Worm (Caenorhabditis elegans) whole organism, L4 larva: Measurements from ENCODE around the gene Y38C1BA.1.

Experiments
- F44E2.7 ChIP-seq: fragments of 200-800 bp; sonication (Bioruptor generic); IDR thresholded peaks from 2 replicates; pipeline ENCODE4 v2.1.2; 2022; ENCODE audit warnings: missing genetic modification characterization, missing compliant biosample characterization
- aha-1 ChIP-seq: fragments of 150-350 bp; peaks from one replicate; lab custom pipeline; 2014; ENCODE audit warnings: missing biosample characterization, missing genetic modification characterization
- aly-2 ChIP-seq: sonication (generic microtip); optimal IDR thresholded peaks from 2 replicates; lab custom pipeline; 2018; ENCODE audit warnings: missing biosample characterization, missing genetic modification characterization
- arid-1 ChIP-seq: fragments of 200-800 bp; sonication (Bioruptor generic); conservative IDR thresholded peaks from 2 replicates; pipeline ENCODE4 v1.3.6; 2022; ENCODE audit warnings: missing genetic modification reagents, missing genetic modification characterization, missing compliant biosample characterization
- attf-4 ChIP-seq: sonication (generic microtip); optimal IDR thresholded peaks from 3 replicates; lab custom pipeline; 2017; ENCODE audit warnings: missing biosample characterization, missing genetic modification characterization
- ceh-28 ChIP-seq: fragments of 150-350 bp; optimal IDR thresholded peaks from 2 replicates; lab custom pipeline; 2014; ENCODE audit warnings: missing biosample characterization, missing genetic modification reagents, missing genetic modification characterization
- ceh-82 ChIP-seq: sonication (generic microtip); optimal IDR thresholded peaks from 2 replicates; lab custom pipeline; 2017; ENCODE audit warnings: missing biosample characterization, missing genetic modification characterization
- ces-1 ChIP-seq: fragments of 150-350 bp; sonication (generic microtip); optimal IDR thresholded peaks from 4 replicates; lab custom pipeline; 2014; ENCODE audit warnings: missing biosample characterization, missing genetic modification reagents, missing genetic modification characterization
- daf-19 ChIP-seq: fragments of 200-800 bp; sonication (Bioruptor generic); conservative IDR thresholded peaks from 2 replicates; pipeline ENCODE4 v1.3.6; 2022; ENCODE audit warnings: missing genetic modification characterization, missing compliant biosample characterization
- dmd-6 ChIP-seq: fragments of 200-800 bp; sonication (Bioruptor generic); IDR thresholded peaks from 2 replicates; pipeline ENCODE4 v1.3.6; 2022; ENCODE audit warnings: missing genetic modification reagents, missing genetic modification characterization, missing compliant biosample characterization
- dpl-1 ChIP-seq: fragments of 150-350 bp; optimal IDR thresholded peaks from 2 replicates; lab custom pipeline; 2014; ENCODE audit warnings: missing biosample characterization, missing genetic modification reagents, missing genetic modification characterization
- duxl-1 ChIP-seq: sonication (generic microtip); optimal IDR thresholded peaks from 2 replicates; lab custom pipeline; 2016; ENCODE audit warnings: mild to moderate bottlenecking, missing genetic modification characterization, moderate library complexity, missing compliant biosample characterization; ENCODE audit not compliant: poor library complexity
- dve-1 ChIP-seq: sonication (generic microtip); optimal IDR thresholded peaks from 2 replicates; lab custom pipeline; 2017; ENCODE audit warnings: antibody characterized with exemption, mild to moderate bottlenecking, missing genetic modification characterization, missing compliant biosample characterization; ENCODE audit not compliant: insufficient read depth
- egl-43 ChIP-seq: fragments of 200-800 bp; sonication (Bioruptor generic); IDR thresholded peaks from 2 replicates; pipeline ENCODE4 v1.3.6; 2022; ENCODE audit warnings: missing genetic modification reagents, missing genetic modification characterization, missing compliant biosample characterization
- fkh-10 ChIP-seq: fragments of 150-350 bp; optimal IDR thresholded peaks from 2 replicates; lab custom pipeline; 2014; ENCODE audit warnings: missing biosample characterization, missing genetic modification reagents, missing genetic modification characterization
- gei-8 ChIP-seq: fragments of 200-800 bp; sonication (Bioruptor generic); optimal IDR thresholded peaks from 2 replicates; lab custom pipeline; 2018; ENCODE audit warnings: mild to moderate bottlenecking, missing genetic modification characterization, missing compliant biosample characterization
- hif-1 ChIP-seq, 2 experiments: sonication (generic microtip); optimal IDR thresholded peaks; 2 replicates each; lab custom pipeline; 2016 to 2017; ENCODE audit warnings: missing compliant biosample characterization in 2 of 2, missing genetic modification characterization in 2 of 2, missing genetic modification reagents in 2 of 2, missing genotype in 2 of 2, mild to moderate bottlenecking in 1 of 2
- hlh-11 ChIP-seq: fragments of 200-800 bp; sonication (Bioruptor generic); optimal IDR thresholded peaks from 2 replicates; lab custom pipeline; 2018; ENCODE audit warnings: mild to moderate bottlenecking, missing genetic modification characterization, missing compliant biosample characterization
- hlh-30 ChIP-seq: sonication (generic microtip); optimal IDR thresholded peaks from 2 replicates; lab custom pipeline; 2017; ENCODE audit warnings: antibody characterized with exemption, mild to moderate bottlenecking, missing genetic modification characterization, missing compliant biosample characterization; ENCODE audit not compliant: insufficient read depth
- lin-1 ChIP-seq: fragments of 200-800 bp; sonication (Bioruptor generic); IDR thresholded peaks from 2 replicates; pipeline ENCODE4 v1.3.6; 2022; ENCODE audit warnings: missing genetic modification reagents, missing genetic modification characterization, missing compliant biosample characterization
- lin-13 ChIP-seq: fragments of 150-350 bp; optimal IDR thresholded peaks from 2 replicates; lab custom pipeline; 2014; ENCODE audit warnings: missing biosample characterization, missing genetic modification reagents, missing genetic modification characterization
- lin-38 ChIP-seq: fragments of 200-800 bp; sonication (Bioruptor generic); IDR thresholded peaks from 2 replicates; pipeline ENCODE4 v1.3.6; 2022; ENCODE audit warnings: missing genetic modification reagents, missing genetic modification characterization, missing compliant biosample characterization
- mdt-29 ChIP-seq: fragments of 200-800 bp; sonication (Bioruptor generic); IDR thresholded peaks from 2 replicates; pipeline ENCODE4 v1.3.6; 2022; ENCODE audit warnings: missing genetic modification reagents, missing genetic modification characterization, missing compliant biosample characterization
- mes-2 ChIP-seq: sonication (generic microtip); optimal IDR thresholded peaks from 2 replicates; lab custom pipeline; 2016; ENCODE audit warnings: missing genotype, mild to moderate bottlenecking, missing genetic modification characterization, missing compliant biosample characterization; ENCODE audit not compliant: poor library complexity, severe bottlenecking
- nhr-10 ChIP-seq: fragments of 150-350 bp; optimal IDR thresholded peaks from 2 replicates; lab custom pipeline; 2014; ENCODE audit warnings: missing biosample characterization, missing genetic modification characterization
- nhr-11 ChIP-seq: fragments of 150-350 bp; optimal IDR thresholded peaks from 2 replicates; lab custom pipeline; 2014; ENCODE audit warnings: missing biosample characterization, missing genetic modification characterization
- nhr-111 ChIP-seq: fragments of 200-800 bp; sonication (Bioruptor generic); optimal IDR thresholded peaks from 2 replicates; lab custom pipeline; 2018; ENCODE audit warnings: mild to moderate bottlenecking, missing genetic modification characterization, missing compliant biosample characterization
- nhr-237 ChIP-seq: sonication (generic microtip); optimal IDR thresholded peaks from 2 replicates; lab custom pipeline; 2017; ENCODE audit warnings: missing biosample characterization, missing genetic modification characterization
- nhr-28 ChIP-seq: fragments of 150-350 bp; optimal IDR thresholded peaks from 2 replicates; lab custom pipeline; 2014; ENCODE audit warnings: missing biosample characterization, missing genetic modification characterization
- nhr-41 ChIP-seq: fragments of 200-800 bp; sonication (Bioruptor generic); IDR thresholded peaks from 2 replicates; pipeline ENCODE4 v1.3.6; 2022; ENCODE audit warnings: missing genetic modification reagents, missing genetic modification characterization, missing compliant biosample characterization
- nhr-42 ChIP-seq: fragments of 200-800 bp; sonication (Bioruptor generic); IDR thresholded peaks from 2 replicates; pipeline ENCODE4 v1.3.6; 2022; ENCODE audit warnings: missing genetic modification characterization, missing compliant biosample characterization
- php-3 ChIP-seq: fragments of 200-800 bp; sonication (Bioruptor generic); IDR thresholded peaks from 2 replicates; pipeline ENCODE4 v1.3.6; 2022; ENCODE audit warnings: missing genetic modification reagents, missing genetic modification characterization, missing compliant biosample characterization
- saeg-2 ChIP-seq: fragments of 200-800 bp; sonication (Bioruptor generic); IDR thresholded peaks from 2 replicates; pipeline ENCODE4 v1.3.6; 2022; ENCODE audit warnings: missing genetic modification reagents, missing genetic modification characterization, missing compliant biosample characterization
- sdz-12 ChIP-seq: fragments of 200-800 bp; sonication (Bioruptor generic); optimal IDR thresholded peaks from 2 replicates; lab custom pipeline; 2018; ENCODE audit warnings: mild to moderate bottlenecking, missing genetic modification characterization, missing compliant biosample characterization
- set-16 ChIP-seq: fragments of 200-800 bp; sonication (Bioruptor generic); IDR thresholded peaks from 2 replicates; pipeline ENCODE4 v1.3.6; 2022; ENCODE audit warnings: missing genetic modification reagents, missing genetic modification characterization, missing compliant biosample characterization
- snpc-4 ChIP-seq: fragments of 150-350 bp; optimal IDR thresholded peaks from 2 replicates; lab custom pipeline; 2014; ENCODE audit warnings: missing biosample characterization, missing genetic modification characterization
- spr-1 ChIP-seq: sonication (generic microtip); optimal IDR thresholded peaks from 2 replicates; lab custom pipeline; 2016; ENCODE audit warnings: mild to moderate bottlenecking, missing genetic modification characterization, missing compliant biosample characterization
- tra-1 ChIP-seq: fragments of 200-800 bp; sonication (Bioruptor generic); IDR thresholded peaks from 2 replicates; pipeline ENCODE4 v1.3.6; 2022; ENCODE audit warnings: missing genetic modification reagents, missing genetic modification characterization, missing compliant biosample characterization
- unc-62 ChIP-seq, 3 experiments: fragments of 150-350 bp in 1 of 3; sonication (generic microtip); optimal IDR thresholded peaks in 2 of 3; peaks in 1 of 3; 1 replicate in 1 of 3; 2 replicates in 2 of 3; lab custom pipeline; 2014 to 2017; ENCODE audit warnings: missing biosample characterization in 3 of 3, missing genetic modification characterization in 3 of 3, missing genetic modification reagents in 3 of 3, missing genotype in 1 of 3
- vab-7 ChIP-seq: fragments of 200-800 bp; sonication (Bioruptor generic); IDR thresholded peaks from 2 replicates; pipeline ENCODE4 v1.3.6; 2022; ENCODE audit warnings: missing genetic modification reagents, missing genetic modification characterization, missing compliant biosample characterization
- zag-1 ChIP-seq: fragments of 150-350 bp; optimal IDR thresholded peaks from 2 replicates; lab custom pipeline; 2014; ENCODE audit warnings: missing biosample characterization, missing genetic modification characterization
- zfp-2 ChIP-seq: sonication (generic microtip); optimal IDR thresholded peaks from 2 replicates; lab custom pipeline; 2016; ENCODE audit warnings: mild to moderate bottlenecking, missing genetic modification characterization, missing compliant biosample characterization
- zfp-3 ChIP-seq: fragments of 200-800 bp; sonication (Bioruptor generic); conservative IDR thresholded peaks from 2 replicates; pipeline ENCODE4 v1.3.6; 2022; ENCODE audit warnings: missing genetic modification reagents, missing genetic modification characterization, missing compliant biosample characterization
- ztf-11 ChIP-seq: fragments of 150-350 bp; optimal IDR thresholded peaks from 2 replicates; lab custom pipeline; 2014; ENCODE audit warnings: missing biosample characterization, missing genetic modification characterization
- ztf-7 ChIP-seq: fragments of 150-350 bp; optimal IDR thresholded peaks from 2 replicates; lab custom pipeline; 2014; ENCODE audit warnings: missing biosample characterization, missing genetic modification characterization

Y38C1BA.1 gene

ce11 chrIV:1803882-1804281 lies at the start of gene Y38C1BA.1:
TSS of gene Y38C1BA.1 (minus strand) at chrIV:1803982.
- TF ChIP-seq ztf-7 (no peak), unc-62 (GFP tag; optimal IDR thresholded peaks at IDR 0.05 in 1 of 2; lab: Kevin White, UChicago) (no peak), unc-62 (tag; optimal IDR thresholded peaks at IDR 0.05; lab: Kevin White, UChicago) (no peak), zfp-3 (GFP tag; lab: Robert Waterston, UW) (no peak)

- TF ChIP-seq lin-1 (GFP tag; lab: Robert Waterston, UW), result no peak
- peak; percentile 87 for TF ChIP-seq set-16 (GFP tag; lab: Robert Waterston, UW)
- TF ChIP-seq ztf-11 (tag; lab: Kevin White, UChicago), result no peak
- TF ChIP-seq hlh-30, result no peak
- no peak for TF ChIP-seq dpl-1 (GFP tag; lab: Kevin White, UChicago)
- no peak for TF ChIP-seq arid-1
- peak; percentile 25 for TF ChIP-seq ceh-28 (tag; lab: Kevin White, UChicago)
- TF ChIP-seq fkh-10 (GFP tag; lab: Kevin White, UChicago), result no peak
- no peak for TF ChIP-seq lin-13 (GFP tag; lab: Kevin White, UChicago)
- TF ChIP-seq nhr-41, result no peak
- no peak for TF ChIP-seq hlh-11 (tag; lab: Kevin White, UChicago)
- TF ChIP-seq ceh-82 (tag; lab: Kevin White, UChicago), result no peak
- no peak for TF ChIP-seq snpc-4 (tag; lab: Kevin White, UChicago)
Observed at ce11 chrIV:1847912-1848311, 44.1 kb upstream of the Y38C1BA.1 start, which contains the start of gene egl-4. TSS of gene egl-4 (plus strand) at chrIV:1848071.

ce11 chrIV:1846451-1846850 lies 42.7 kb upstream of the Y38C1BA.1 start:
- TF ChIP-seq aha-1 (peak; percentile 62), vab-7 (no peak), zfp-2 (tag; lab: Kevin White, UChicago) (no peak), snpc-4 (tag; lab: Kevin White, UChicago) (no peak)

- TF ChIP-seq lin-38 (GFP tag; lab: Robert Waterston, UW), result 0 out of 2 replicates have a peak, but pooled peaks have one; percentile 32
- TF ChIP-seq sdz-12, result no peak
- no peak for TF ChIP-seq nhr-42 (GFP tag; lab: Robert Waterston, UW)
- TF ChIP-seq nhr-10 (tag; lab: Kevin White, UChicago), result no peak
- no peak for TF ChIP-seq ces-1
- no peak for TF ChIP-seq zfp-3 (GFP tag; lab: Robert Waterston, UW)
- TF ChIP-seq php-3 (GFP tag; lab: Robert Waterston, UW), result no peak
- TF ChIP-seq aha-1, result no peak
- TF ChIP-seq ztf-11 (tag; lab: Kevin White, UChicago), result no peak
- peak; percentile 41 for TF ChIP-seq mes-2
- peak; percentile 78 for TF ChIP-seq dmd-6 (GFP tag; lab: Robert Waterston, UW)
- no peak for TF ChIP-seq nhr-237 (tag; lab: Kevin White, UChicago)
- TF ChIP-seq snpc-4 (tag; lab: Kevin White, UChicago), result no peak
- no peak for TF ChIP-seq hif-1 (tag; optimal IDR thresholded peaks at IDR 0.05; lab: Kevin White, UChicago)
- TF ChIP-seq spr-1 (tag; lab: Kevin White, UChicago), result no peak
- TF ChIP-seq duxl-1 (tag; lab: Kevin White, UChicago), result no peak
- peak in 1 of 2 experiments; percentile 92 for TF ChIP-seq unc-62 (GFP tag; optimal IDR thresholded peaks at IDR 0.05 in 1 of 2; lab: Kevin White, UChicago)
- no peak for TF ChIP-seq unc-62 (tag; optimal IDR thresholded peaks at IDR 0.05; lab: Kevin White, UChicago)
- TF ChIP-seq nhr-28, result peak; percentile 86
- no peak for TF ChIP-seq daf-19 (GFP tag; lab: Robert Waterston, UW)
- no peak for TF ChIP-seq zag-1 (tag; lab: Kevin White, UChicago)
- no peak for TF ChIP-seq saeg-2 (GFP tag; lab: Robert Waterston, UW)
- no peak for TF ChIP-seq egl-43
- no peak for TF ChIP-seq nhr-111
- peak; percentile 53 for TF ChIP-seq dve-1
- no peak for TF ChIP-seq vab-7
- TF ChIP-seq tra-1 (GFP tag; lab: Robert Waterston, UW), result 0 out of 2 replicates have a peak, but pooled peaks have one; percentile 19
- TF ChIP-seq aly-2 (tag; lab: Kevin White, UChicago), result no peak
- no peak for TF ChIP-seq attf-4 (tag; lab: Kevin White, UChicago)
- TF ChIP-seq mdt-29 (GFP tag; lab: Robert Waterston, UW), result no peak
- TF ChIP-seq hlh-11 (tag; lab: Kevin White, UChicago), result peak; percentile 72
- no peak for TF ChIP-seq F44E2.7
- peak; percentile 9 for TF ChIP-seq nhr-11 (tag; lab: Kevin White, UChicago)
- no peak for TF ChIP-seq gei-8 (GFP tag; lab: Kevin White, UChicago)
Observed at ce11 chrIV:1845061-1845460, 41.3 kb upstream of the Y38C1BA.1 start.
